Worm (Caenorhabditis elegans): ENCODE results near the gene C24H12.6.
"Not testable (repeated sequence)": the region's sequence is repeated elsewhere in the genome, so short reads cannot be mapped to it uniquely, and the experiment has no call there.

DNA sequence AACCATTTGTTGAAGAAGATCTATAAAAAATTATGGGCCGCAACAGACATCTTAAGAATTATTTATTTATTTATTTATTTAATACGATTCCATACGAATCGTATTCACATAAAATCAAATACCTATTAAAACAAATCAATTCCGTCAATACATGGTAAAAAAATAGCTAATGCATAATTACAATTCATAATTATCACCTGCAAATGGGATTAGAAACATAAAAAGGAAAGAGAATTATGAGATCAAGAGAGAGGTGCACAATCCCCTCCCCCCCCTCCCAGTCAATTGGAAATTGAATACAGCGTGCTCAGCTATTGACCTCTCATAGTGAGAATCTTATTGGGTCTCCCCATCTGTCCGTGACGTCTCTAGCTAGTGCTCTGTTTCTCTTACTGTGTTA is 22.4 kb upstream of the C24H12.6 start, which contains the start of gene C24H12.1:
- not testable (repeated sequence) for TF ChIP-seq him-1, dao-5, W03F9.2 (tag; optimal IDR thresholded peaks at IDR 0.05)

Measured in whole organism, L4/young adult.